Fruit fly (Drosophila melanogaster) whole organism: ENCODE measurements around the gene CG15743.

Experiments
- CG8478 ChIP-seq: fragments of >200 bp; optimal IDR thresholded peaks from 2 replicates; lab custom pipeline; 2018; ENCODE audit warnings: inconsistent platforms
- Dll ChIP-seq: fragments of >200 bp; optimal IDR thresholded peaks from 2 replicates; lab custom pipeline; 2017
- EcR ChIP-seq, 2 experiments: fragments of >200 bp; optimal IDR thresholded peaks; 2 replicates each; lab custom pipeline; 2017; ENCODE audit warnings: missing biosample characterization in 2 of 2, missing genetic modification characterization in 2 of 2, missing genetic modification reagents in 2 of 2
- pan ChIP-seq: fragments of >200 bp; optimal IDR thresholded peaks from 2 replicates; lab custom pipeline; 2017
- psq ChIP-seq: fragments of >200 bp; optimal IDR thresholded peaks from 2 replicates; lab custom pipeline; 2017
- usp ChIP-seq: fragments of >200 bp; optimal IDR thresholded peaks from 2 replicates; lab custom pipeline; 2017; ENCODE audit warnings: missing biosample characterization, missing genetic modification characterization, mixed read lengths

CG15743 gene

dm6 chrX:13300835-13301502 lies 15.5 kb downstream of the CG15743 start:
- TF ChIP-seq psq = no peak
- no peak for TF ChIP-seq pan (lab: Kevin White, UChicago)
- TF ChIP-seq CG8478 (lab: Kevin White, UChicago) = no peak
- no peak for TF ChIP-seq Dll (lab: Kevin White, UChicago)
- no peak for TF ChIP-seq usp (GFP tag; lab: Kevin White, UChicago)
- TF ChIP-seq EcR (GFP tag; optimal IDR thresholded peaks at IDR 0.05; lab: Kevin White, UChicago) = no peak

- TF ChIP-seq EcR (GFP tag; optimal IDR thresholded peaks at IDR 0.05; lab: Kevin White, UChicago) (no peak), psq (no peak), Dll (lab: Kevin White, UChicago) (no peak), CG8478 (lab: Kevin White, UChicago) (no peak), usp (GFP tag; lab: Kevin White, UChicago) (no peak), pan (lab: Kevin White, UChicago) (no peak)
Observed at dm6 chrX:13302315-13302614, 16.8 kb downstream of the CG15743 start, which contains the start of gene CG1764. TSS of gene CG1764 (minus strand) at chrX:13302415.

- TF ChIP-seq psq (no peak), CG8478 (lab: Kevin White, UChicago) (no peak), pan (lab: Kevin White, UChicago) (no peak), usp (GFP tag; lab: Kevin White, UChicago) (no peak), EcR (GFP tag; optimal IDR thresholded peaks at IDR 0.05; lab: Kevin White, UChicago) (no peak), Dll (lab: Kevin White, UChicago) (no peak)
Observed at dm6 chrX:13302615-13303526, 17.4 kb downstream of the CG15743 start.

dm6 chrX:13303527-13303655 lies 17.9 kb downstream of the CG15743 start, which contains the start of gene IP3K2:
TSS of gene IP3K2 (plus strand) at chrX:13303633.
- TF ChIP-seq pan (lab: Kevin White, UChicago) = no peak
- no peak for TF ChIP-seq Dll (lab: Kevin White, UChicago)
- no peak for TF ChIP-seq psq
- no peak for TF ChIP-seq EcR (GFP tag; optimal IDR thresholded peaks at IDR 0.05; lab: Kevin White, UChicago)

dm6 chrX:13303656-13304647 lies 18.4 kb downstream of the CG15743 start:
- TF ChIP-seq usp (GFP tag; lab: Kevin White, UChicago) (no peak), pan (lab: Kevin White, UChicago) (no peak), Dll (lab: Kevin White, UChicago) (no peak), EcR (GFP tag; optimal IDR thresholded peaks at IDR 0.05; lab: Kevin White, UChicago) (no peak), CG8478 (lab: Kevin White, UChicago) (no peak), psq (no peak)

dm6 chrX:13305323-13305722 lies 19.8 kb downstream of the CG15743 start:
- TF ChIP-seq EcR (GFP tag; optimal IDR thresholded peaks at IDR 0.05; lab: Kevin White, UChicago) (no peak), pan (lab: Kevin White, UChicago) (no peak), CG8478 (lab: Kevin White, UChicago) (no peak), psq (no peak), usp (GFP tag; lab: Kevin White, UChicago) (no peak), Dll (lab: Kevin White, UChicago) (no peak)

dm6 chrX:13307189-13307588 lies 21.7 kb downstream of the CG15743 start:
- TF ChIP-seq EcR (GFP tag; optimal IDR thresholded peaks at IDR 0.05; lab: Kevin White, UChicago) (no peak), Dll (lab: Kevin White, UChicago) (no peak), pan (lab: Kevin White, UChicago) (no peak)

- TF ChIP-seq pan (lab: Kevin White, UChicago) (no peak), CG8478 (lab: Kevin White, UChicago) (no peak), Dll (lab: Kevin White, UChicago) (no peak), psq (no peak), EcR (GFP tag; optimal IDR thresholded peaks at IDR 0.05; lab: Kevin White, UChicago) (no peak), usp (GFP tag; lab: Kevin White, UChicago) (no peak)
Observed at dm6 chrX:13310764-13311163, 25.3 kb downstream of the CG15743 start.

dm6 chrX:13312200-13312599 lies 26.7 kb downstream of the CG15743 start:
- TF ChIP-seq CG8478 (lab: Kevin White, UChicago) (no peak), Dll (lab: Kevin White, UChicago) (no peak), usp (GFP tag; lab: Kevin White, UChicago) (no peak), psq (no peak), EcR (GFP tag; optimal IDR thresholded peaks at IDR 0.05; lab: Kevin White, UChicago) (no peak), pan (lab: Kevin White, UChicago) (no peak)

- TF ChIP-seq usp (GFP tag; lab: Kevin White, UChicago) = no peak
- no peak for TF ChIP-seq CG8478 (lab: Kevin White, UChicago)
- TF ChIP-seq psq = no peak
- no peak for TF ChIP-seq EcR (GFP tag; optimal IDR thresholded peaks at IDR 0.05; lab: Kevin White, UChicago)
- TF ChIP-seq Dll (lab: Kevin White, UChicago) = no peak
- no peak for TF ChIP-seq pan (lab: Kevin White, UChicago)
Observed at dm6 chrX:13313133-13313532, 27.6 kb downstream of the CG15743 start.

- no peak for TF ChIP-seq EcR (GFP tag; optimal IDR thresholded peaks at IDR 0.05; lab: Kevin White, UChicago)
- TF ChIP-seq CG8478 (lab: Kevin White, UChicago) = no peak
- TF ChIP-seq Dll (lab: Kevin White, UChicago) = no peak
- TF ChIP-seq usp (GFP tag; lab: Kevin White, UChicago) = no peak
- TF ChIP-seq psq = no peak
- TF ChIP-seq pan (lab: Kevin White, UChicago) = no peak
Observed at dm6 chrX:13314323-13314722, 28.8 kb downstream of the CG15743 start.
